Worm (Caenorhabditis elegans) whole organism, L2 larva: ENCODE measurements around the gene W04G3.12.

Experiments used
- C34F6.9 ChIP-seq: fragments of 150-350 bp; optimal IDR thresholded peaks from 2 replicates; lab custom pipeline; 2014; ENCODE audit warnings: missing biosample characterization, missing genetic modification characterization
- F13H6.1 ChIP-seq: sonication (generic microtip); optimal IDR thresholded peaks from 2 replicates; lab custom pipeline; 2016; ENCODE audit warnings: missing genetic modification characterization, missing compliant biosample characterization
- R02D3.7 ChIP-seq: fragments of 150-350 bp; optimal IDR thresholded peaks from 2 replicates; lab custom pipeline; 2014; ENCODE audit warnings: missing biosample characterization, missing genetic modification characterization
- Y55F3AM.14 ChIP-seq: fragments of 200-800 bp; sonication (Bioruptor generic); optimal IDR thresholded peaks from 2 replicates; lab custom pipeline; 2018; ENCODE audit warnings: mild to moderate bottlenecking, missing genetic modification characterization, missing compliant biosample characterization
- ZK546.5 ChIP-seq: sonication (generic microtip); optimal IDR thresholded peaks from 2 replicates; lab custom pipeline; 2017; ENCODE audit warnings: missing biosample characterization, missing genetic modification characterization
- aly-2 ChIP-seq: fragments of 150-350 bp; optimal IDR thresholded peaks from 2 replicates; lab custom pipeline; 2014; ENCODE audit warnings: missing biosample characterization, missing genetic modification characterization
- ama-1 ChIP-seq: fragments of 150-350 bp; optimal IDR thresholded peaks from 2 replicates; lab custom pipeline; 2018; ENCODE audit warnings: inconsistent platforms
- blmp-1 ChIP-seq: sonication (generic microtip); optimal IDR thresholded peaks from 2 replicates; lab custom pipeline; 2017; ENCODE audit warnings: missing genetic modification characterization, mild to moderate bottlenecking, missing compliant biosample characterization, antibody characterized with exemption, moderate library complexity; ENCODE audit not compliant: insufficient read depth
- ceh-16 ChIP-seq: fragments of 150-350 bp; optimal IDR thresholded peaks from 2 replicates; lab custom pipeline; 2014; ENCODE audit warnings: missing biosample characterization, missing genetic modification characterization
- ceh-82 ChIP-seq: fragments of 150-350 bp; optimal IDR thresholded peaks from 2 replicates; lab custom pipeline; 2014; ENCODE audit warnings: missing biosample characterization, missing genetic modification characterization
- crh-2 ChIP-seq: sonication (generic microtip); optimal IDR thresholded peaks from 2 replicates; lab custom pipeline; 2017; ENCODE audit warnings: missing biosample characterization, missing genetic modification characterization
- dmd-4 ChIP-seq: sonication (generic microtip); optimal IDR thresholded peaks from 2 replicates; lab custom pipeline; 2017; ENCODE audit warnings: missing biosample characterization, missing genetic modification characterization
- elt-1 ChIP-seq: fragments of 150-350 bp; optimal IDR thresholded peaks from 2 replicates; lab custom pipeline; 2014; ENCODE audit warnings: missing biosample characterization, missing genetic modification characterization
- elt-3 ChIP-seq: sonication (generic microtip); optimal IDR thresholded peaks from 2 replicates; lab custom pipeline; 2017; ENCODE audit warnings: missing biosample characterization, missing genetic modification characterization
- lin-11 ChIP-seq: fragments of 150-350 bp; sonication (generic microtip); optimal IDR thresholded peaks from 2 replicates; lab custom pipeline; 2014; ENCODE audit warnings: missing biosample characterization, missing genetic modification characterization, inconsistent platforms, mixed read lengths
- lin-13 ChIP-seq: fragments of 150-350 bp; optimal IDR thresholded peaks from 2 replicates; lab custom pipeline; 2014; ENCODE audit warnings: missing biosample characterization, missing genetic modification reagents, missing genetic modification characterization
- lin-39 ChIP-seq: fragments of 150-350 bp; optimal IDR thresholded peaks from 2 replicates; lab custom pipeline; 2014; ENCODE audit warnings: missing biosample characterization, missing genetic modification reagents, missing genetic modification characterization
- lsy-2 ChIP-seq, 2 experiments: fragments of 150-350 bp in 1 of 2; sonication (generic microtip) in 1 of 2; optimal IDR thresholded peaks; 2 replicates each; lab custom pipeline; 2014 to 2017; ENCODE audit warnings: missing biosample characterization in 2 of 2, missing genetic modification characterization in 2 of 2
- mab-5 ChIP-seq: fragments of 150-350 bp; optimal IDR thresholded peaks from 2 replicates; lab custom pipeline; 2014; ENCODE audit warnings: missing biosample characterization, missing genetic modification characterization
- mbf-1 ChIP-seq: sonication (generic microtip); optimal IDR thresholded peaks from 2 replicates; lab custom pipeline; 2017; ENCODE audit warnings: missing biosample characterization, missing genetic modification characterization
- mdl-1 ChIP-seq, 2 experiments: fragments of 150-350 bp in 1 of 2; sonication (generic microtip) in 1 of 2; optimal IDR thresholded peaks; 2 replicates each; lab custom pipeline; 2017; ENCODE audit warnings: missing biosample characterization in 2 of 2, missing genetic modification characterization in 2 of 2
- nhr-10 ChIP-seq: sonication (generic microtip); optimal IDR thresholded peaks from 2 replicates; lab custom pipeline; 2017; ENCODE audit warnings: missing biosample characterization, missing genetic modification characterization
- nhr-11 ChIP-seq: fragments of 150-350 bp; optimal IDR thresholded peaks from 2 replicates; lab custom pipeline; 2014; ENCODE audit warnings: missing biosample characterization, missing genetic modification characterization
- nhr-129 ChIP-seq: fragments of 150-350 bp; optimal IDR thresholded peaks from 2 replicates; lab custom pipeline; 2014; ENCODE audit warnings: missing biosample characterization, missing genetic modification characterization
- nhr-23 ChIP-seq: fragments of 150-350 bp; optimal IDR thresholded peaks from 2 replicates; lab custom pipeline; 2014; ENCODE audit warnings: missing biosample characterization, missing genetic modification reagents, missing genetic modification characterization
- nhr-25 ChIP-seq: fragments of 150-350 bp; sonication (generic microtip); optimal IDR thresholded peaks from 3 replicates; lab custom pipeline; 2014; ENCODE audit warnings: missing biosample characterization, missing genetic modification characterization
- nhr-6 ChIP-seq: fragments of 150-350 bp; optimal IDR thresholded peaks from 2 replicates; lab custom pipeline; 2014; ENCODE audit warnings: missing biosample characterization, missing genetic modification characterization
- nhr-77 ChIP-seq: fragments of 150-350 bp; optimal IDR thresholded peaks from 2 replicates; lab custom pipeline; 2014; ENCODE audit warnings: missing biosample characterization, missing genetic modification characterization
- peb-1 ChIP-seq: fragments of 150-350 bp; optimal IDR thresholded peaks from 2 replicates; lab custom pipeline; 2014; ENCODE audit warnings: missing biosample characterization, missing genetic modification characterization
- sem-4 ChIP-seq: fragments of 150-350 bp; optimal IDR thresholded peaks from 2 replicates; lab custom pipeline; 2014; ENCODE audit warnings: missing biosample characterization, missing genetic modification reagents, missing genetic modification characterization
- sma-3 ChIP-seq: sonication (generic microtip); optimal IDR thresholded peaks from 2 replicates; lab custom pipeline; 2016; ENCODE audit warnings: missing genetic modification reagents, missing genetic modification characterization, missing compliant biosample characterization
- sma-9 ChIP-seq, 2 experiments: fragments of 150-350 bp in 1 of 2; sonication (generic microtip) in 1 of 2; optimal IDR thresholded peaks; 2 replicates each; lab custom pipeline; 2014 to 2016; ENCODE audit warnings: missing genetic modification characterization in 2 of 2, mild to moderate bottlenecking in 1 of 2, missing biosample characterization in 1 of 2, missing compliant biosample characterization in 1 of 2, missing genetic modification reagents in 1 of 2, moderate library complexity in 1 of 2
- snpc-4 ChIP-seq: fragments of 150-350 bp; optimal IDR thresholded peaks from 2 replicates; lab custom pipeline; 2014; ENCODE audit warnings: missing biosample characterization, missing genetic modification characterization
- unc-39 ChIP-seq: fragments of 150-350 bp; optimal IDR thresholded peaks from 2 replicates; lab custom pipeline; 2014; ENCODE audit warnings: missing biosample characterization, missing genetic modification characterization
- unc-55 ChIP-seq: fragments of 150-350 bp; sonication (generic microtip); optimal IDR thresholded peaks from 3 replicates; lab custom pipeline; 2014; ENCODE audit warnings: missing biosample characterization, missing genetic modification reagents, missing genetic modification characterization
- unc-62 ChIP-seq: fragments of 150-350 bp; optimal IDR thresholded peaks from 2 replicates; lab custom pipeline; 2014; ENCODE audit warnings: missing biosample characterization, missing genetic modification reagents, missing genetic modification characterization
- zag-1 ChIP-seq: fragments of 150-350 bp; optimal IDR thresholded peaks from 2 replicates; lab custom pipeline; 2014; ENCODE audit warnings: missing biosample characterization, missing genetic modification characterization
- ztf-1 ChIP-seq: fragments of 200-800 bp; sonication (Bioruptor generic); conservative IDR thresholded peaks from 2 replicates; pipeline ENCODE4 v1.3.6; 2022; ENCODE audit warnings: missing genetic modification characterization, missing compliant biosample characterization
- ztf-4 ChIP-seq: fragments of 150-350 bp; optimal IDR thresholded peaks from 2 replicates; lab custom pipeline; 2014; ENCODE audit warnings: missing biosample characterization, missing genetic modification characterization

W04G3.12 gene

ce11 chrX:11088952-11089351 is 12.4 kb upstream of the W04G3.12 start, which contains the start of gene W04G3.11:
Gene W04G3.11 (plus strand): TSS chrX:11089195.
- no peak for TF ChIP-seq lin-13 (GFP tag; lab: Kevin White, UChicago)
- TF ChIP-seq nhr-25, result no peak
- TF ChIP-seq nhr-10 (tag; lab: Kevin White, UChicago), result no peak
- no peak for TF ChIP-seq elt-3
- no peak for TF ChIP-seq elt-1
- no peak for TF ChIP-seq crh-2
- TF ChIP-seq zag-1 (tag; lab: Kevin White, UChicago), result no peak
- TF ChIP-seq R02D3.7 (tag; lab: Kevin White, UChicago), result no peak
- no peak for TF ChIP-seq lin-39 (tag; lab: Kevin White, UChicago)
- no peak for TF ChIP-seq nhr-6 (tag; lab: Kevin White, UChicago)
- no peak for TF ChIP-seq ztf-1 (GFP tag; lab: Robert Waterston, UW)
- TF ChIP-seq sma-9 (GFP tag; optimal IDR thresholded peaks at IDR 0.05; lab: Kevin White, UChicago), result no peak
- no peak for TF ChIP-seq sma-9 (tag; optimal IDR thresholded peaks at IDR 0.05; lab: Kevin White, UChicago)
- no peak for TF ChIP-seq sem-4 (tag; lab: Kevin White, UChicago)
- no peak for TF ChIP-seq unc-62
- no peak for TF ChIP-seq nhr-23 (tag; lab: Kevin White, UChicago)
- no peak for TF ChIP-seq ceh-82 (tag; lab: Kevin White, UChicago)
- TF ChIP-seq peb-1, result no peak
- no peak for TF ChIP-seq dmd-4 (tag; lab: Kevin White, UChicago)
- TF ChIP-seq sma-3 (GFP tag; lab: Kevin White, UChicago), result no peak

- TF ChIP-seq ceh-16 (no peak), blmp-1 (no peak), lin-39 (tag; lab: Kevin White, UChicago) (no peak), ztf-4 (no peak), ztf-1 (GFP tag; lab: Robert Waterston, UW) (no peak), elt-1 (no peak), ama-1 (lab: Kevin White, UChicago) (no peak), elt-3 (no peak), C34F6.9 (tag; lab: Kevin White, UChicago) (no peak), nhr-23 (tag; lab: Kevin White, UChicago) (no peak), nhr-129 (tag; lab: Kevin White, UChicago) (no peak), aly-2 (tag; lab: Kevin White, UChicago) (no peak), unc-62 (no peak), ceh-82 (tag; lab: Kevin White, UChicago) (no peak), nhr-11 (tag; lab: Kevin White, UChicago) (no peak), peb-1 (no peak), mdl-1 (tag; optimal IDR thresholded peaks at IDR 0.05; lab: Kevin White, UChicago) (no peak), nhr-77 (no peak), lin-11 (no peak)
Observed at ce11 chrX:11085162-11085561, 8.6 kb upstream of the W04G3.12 start, which contains the start of gene W04G3.7. Gene W04G3.7 (minus strand): TSS chrX:11085262.

- no peak for TF ChIP-seq sem-4 (tag; lab: Kevin White, UChicago)
- no peak for TF ChIP-seq unc-55 (GFP tag; lab: Kevin White, UChicago)
- TF ChIP-seq crh-2, result peak; percentile 44
- no peak for TF ChIP-seq nhr-25
- TF ChIP-seq ceh-16, result no peak
- TF ChIP-seq nhr-129 (tag; lab: Kevin White, UChicago), result peak; percentile 43
- no peak for TF ChIP-seq zag-1 (tag; lab: Kevin White, UChicago)
- TF ChIP-seq mbf-1, result no peak
- TF ChIP-seq snpc-4 (tag; lab: Kevin White, UChicago), result no peak
- no peak for TF ChIP-seq peb-1
- peak; percentile 15 for TF ChIP-seq C34F6.9 (tag; lab: Kevin White, UChicago)
- no peak for TF ChIP-seq dmd-4 (tag; lab: Kevin White, UChicago)
Observed at ce11 chrX:11080170-11080728, 3.6 kb upstream of the W04G3.12 start, which contains the start of gene sulp-7. Gene sulp-7 (plus strand): TSS chrX:11080678.

- TF ChIP-seq unc-39 (tag; lab: Kevin White, UChicago) (no peak), nhr-6 (tag; lab: Kevin White, UChicago) (no peak)
Observed at ce11 chrX:11079667-11080066, 3.1 kb upstream of the W04G3.12 start, which contains the start of gene W04G3.13. Gene W04G3.13 (minus strand): TSS chrX:11079767.

ce11 chrX:11078150-11078549 is 1.5 kb upstream of the W04G3.12 start, which contains the start of gene W04G3.10:
Gene W04G3.10 (minus strand): TSS chrX:11078250.
- no peak for TF ChIP-seq Y55F3AM.14
- TF ChIP-seq ZK546.5 (tag; lab: Kevin White, UChicago), result no peak
- no peak for TF ChIP-seq elt-3
- TF ChIP-seq mab-5 (tag; lab: Kevin White, UChicago), result no peak
- TF ChIP-seq F13H6.1 (tag; lab: Kevin White, UChicago), result no peak
- TF ChIP-seq nhr-10 (tag; lab: Kevin White, UChicago), result no peak
- TF ChIP-seq nhr-23 (tag; lab: Kevin White, UChicago), result no peak
- no peak for TF ChIP-seq ztf-1 (GFP tag; lab: Robert Waterston, UW)
- TF ChIP-seq lin-11, result no peak
- TF ChIP-seq lsy-2 (tag; optimal IDR thresholded peaks at IDR 0.05; lab: Kevin White, UChicago), result no peak
- TF ChIP-seq, all 48 proteins: peak for 0
